Fruit fly (Drosophila melanogaster): ENCODE results near the gene Cad87A.

Gene Cad87A

DNA sequence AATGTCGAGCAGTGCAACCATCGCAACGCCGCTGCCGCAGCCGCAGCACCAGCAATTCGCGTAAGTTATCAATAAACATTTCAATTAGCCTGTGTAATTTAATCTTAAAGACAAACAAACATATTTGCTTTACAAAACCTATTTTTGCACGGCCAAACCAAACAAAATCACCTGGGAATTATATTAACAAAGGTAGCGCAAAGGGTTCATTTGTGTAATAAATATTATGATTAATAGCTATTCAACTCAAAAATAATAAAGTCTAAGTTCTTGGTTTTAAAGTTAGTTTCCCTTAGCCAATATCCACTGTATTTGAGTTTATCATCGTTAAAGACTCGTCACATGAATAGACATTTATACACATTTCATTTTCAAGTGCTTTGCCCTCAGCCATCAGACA is 20.3 kb upstream of the Cad87A start (continued):
- TF ChIP-seq CG2120 (GFP tag; optimal IDR thresholded peaks at IDR 0.05) (peak; percentile 49), ssp (GFP tag; IDR thresholded peaks at IDR 0.05) (no peak), tio (GFP tag; optimal IDR thresholded peaks at IDR 0.05) (peak; percentile 16), gce (GFP tag; IDR thresholded peaks at IDR 0.05) (no peak), CG3847 (GFP tag; IDR thresholded peaks at IDR 0.05) (0 out of 2 replicates have a peak, but pooled peaks have one; percentile 5), unpg (GFP tag; optimal IDR thresholded peaks at IDR 0.05) (no peak), CG7839 (tag; optimal IDR thresholded peaks at IDR 0.05) (peak; percentile 32), gt (GFP tag; IDR thresholded peaks at IDR 0.05) (no peak), CG3995 (GFP tag; optimal IDR thresholded peaks at IDR 0.05) (no peak), cas (GFP tag; IDR thresholded peaks at IDR 0.05) (no peak), fd3F (GFP tag; optimal IDR thresholded peaks at IDR 0.05) (peak; percentile 1), Sox102F (GFP tag; optimal IDR thresholded peaks at IDR 0.05) (peak; percentile 16), sisA (GFP tag; IDR thresholded peaks at IDR 0.05) (no peak), nmo (GFP tag; optimal IDR thresholded peaks at IDR 0.05) (peak; percentile 20), Drgx (GFP tag; IDR thresholded peaks at IDR 0.05) (peak; percentile 64)

DNA sequence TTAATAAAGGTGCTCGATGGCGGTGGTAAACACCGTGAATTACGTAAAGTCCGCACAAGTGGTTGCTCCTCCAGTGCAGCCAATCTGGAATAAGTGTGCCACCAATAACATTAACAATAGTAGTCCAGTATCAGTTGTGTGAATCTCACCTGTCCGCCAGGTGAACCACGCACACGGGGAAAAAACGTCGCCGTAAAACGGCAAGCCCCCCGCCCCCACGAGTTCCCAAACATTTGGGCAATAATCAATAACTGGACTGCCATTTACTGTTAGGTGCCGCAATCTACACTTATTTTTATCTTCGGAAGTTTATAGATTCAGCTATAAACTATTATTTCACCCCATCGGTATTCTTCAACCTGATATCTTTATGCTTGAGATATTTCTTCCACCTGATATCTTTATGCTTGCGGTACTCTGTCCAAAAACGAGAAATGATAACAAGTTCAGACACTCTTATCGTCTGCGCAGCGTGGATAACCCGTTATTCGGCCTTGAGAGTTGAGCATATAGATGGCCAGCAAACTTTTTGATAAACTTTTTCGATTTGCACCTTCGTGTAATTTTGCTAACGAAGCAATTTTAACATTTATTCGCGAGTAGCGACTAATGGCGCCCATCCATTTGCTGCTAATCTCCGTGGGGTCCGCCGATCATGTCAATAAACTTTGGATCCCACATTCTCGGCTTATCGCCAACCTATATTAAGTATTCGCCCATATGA is 19.3 kb upstream of the Cad87A start:
- TF ChIP-seq CG1529 (GFP tag; optimal IDR thresholded peaks at IDR 0.05) (peak; percentile 90), Tbp (GFP tag; optimal IDR thresholded peaks at IDR 0.05) (no peak), Adf1 (GFP tag; IDR thresholded peaks at IDR 0.05) (no peak), fu2 (GFP tag; optimal IDR thresholded peaks at IDR 0.05) (no peak), CG3838 (GFP tag; optimal IDR thresholded peaks at IDR 0.05) (no peak), BtbVII (GFP tag; optimal IDR thresholded peaks at IDR 0.05) (peak; percentile 54), Pdp1 (GFP tag; optimal IDR thresholded peaks at IDR 0.05) (peak in 1 of 2 experiments; percentile 63), ara (GFP tag; IDR thresholded peaks at IDR 0.05) (no peak), lola (GFP tag; optimal IDR thresholded peaks at IDR 0.05) (no peak), ci (GFP tag; IDR thresholded peaks at IDR 0.05) (0 out of 3 replicates have a peak, but pooled peaks have one; percentile 6), cg (GFP tag; optimal IDR thresholded peaks at IDR 0.05) (no peak), MBD-R2 (GFP tag; IDR thresholded peaks at IDR 0.05) (no peak), ase (GFP tag; IDR thresholded peaks at IDR 0.05) (no peak), CG17186 (GFP tag; optimal IDR thresholded peaks at IDR 0.05) (no peak), CG4617 (GFP tag; optimal IDR thresholded peaks at IDR 0.05; ENCODE audit: borderline replicate concordance) (no peak), Abd-B (GFP tag; optimal IDR thresholded peaks at IDR 0.05) (no peak), CG4424 (GFP tag; optimal IDR thresholded peaks at IDR 0.05) (no peak), CG14050 (GFP tag; IDR thresholded peaks at IDR 0.05) (no peak), Atf-2 (GFP tag; optimal IDR thresholded peaks at IDR 0.05) (no peak), crol (GFP tag; IDR thresholded peaks at IDR 0.05) (0 out of 2 replicates have a peak, but pooled peaks have one; percentile 1), repo (GFP tag; optimal IDR thresholded peaks at IDR 0.05) (no peak), bigmax (GFP tag; optimal IDR thresholded peaks at IDR 0.05) (no peak), CG14441 (GFP tag; IDR thresholded peaks at IDR 0.05) (0 out of 2 replicates have a peak, but pooled peaks have one; percentile 8), NC2β (GFP tag; optimal IDR thresholded peaks at IDR 0.05) (no peak), zfh2 (GFP tag; optimal IDR thresholded peaks at IDR 0.05) (no peak), CG9797 (GFP tag; optimal IDR thresholded peaks at IDR 0.05) (no peak), otp (GFP tag; IDR thresholded peaks at IDR 0.05) (no peak), CG8281 (tag; optimal IDR thresholded peaks at IDR 0.05) (no peak), CG31365 (tag; optimal IDR thresholded peaks at IDR 0.05) (no peak), pros (GFP tag; optimal IDR thresholded peaks at IDR 0.05) (no peak), wdn (GFP tag; IDR thresholded peaks at IDR 0.05) (no peak), CG16863 (GFP tag; optimal IDR thresholded peaks at IDR 0.05) (no peak), B-H2 (GFP tag; optimal IDR thresholded peaks at IDR 0.05) (peak; percentile 67), ssp (GFP tag; IDR thresholded peaks at IDR 0.05) (no peak), onecut (GFP tag; IDR thresholded peaks at IDR 0.05) (peak; percentile 86), CG34376 (GFP tag; optimal IDR thresholded peaks at IDR 0.05) (peak; percentile 88)

Measured in whole organism, embryonic.